Worm (Caenorhabditis elegans) whole organism, L4 larva: ENCODE results near the gene K05F6.8.

Experiments used
- D1046.2 ChIP-seq: fragments of 200-800 bp; sonication (Bioruptor generic); IDR thresholded peaks from 2 replicates; pipeline ENCODE4 v1.3.6; 2022; ENCODE audit warnings: missing genetic modification characterization, missing compliant biosample characterization
- F26F4.8 ChIP-seq: fragments of 200-800 bp; sonication (Bioruptor generic); conservative IDR thresholded peaks from 2 replicates; pipeline ENCODE4 v1.3.6; 2022; ENCODE audit warnings: missing genetic modification characterization, missing compliant biosample characterization
- F37D6.2 ChIP-seq: sonication (generic microtip); optimal IDR thresholded peaks from 2 replicates; lab custom pipeline; 2016; ENCODE audit warnings: mild to moderate bottlenecking, missing genetic modification characterization, missing compliant biosample characterization
- T26A8.4 ChIP-seq: fragments of 200-800 bp; sonication (Bioruptor generic); IDR thresholded peaks from 2 replicates; pipeline ENCODE4 v1.3.6; 2022; ENCODE audit warnings: missing genetic modification characterization, missing compliant biosample characterization
- Y75B8A.6 ChIP-seq: fragments of 200-800 bp; sonication (Bioruptor generic); IDR thresholded peaks from 2 replicates; pipeline ENCODE4 v1.3.6; 2022; ENCODE audit warnings: missing genetic modification reagents, missing genetic modification characterization, missing compliant biosample characterization
- ZK546.5 ChIP-seq, 2 experiments: sonication (generic microtip); optimal IDR thresholded peaks; 2 replicates each; lab custom pipeline; 2017; ENCODE audit warnings: missing biosample characterization in 2 of 2, missing genetic modification characterization in 2 of 2
- ama-1 ChIP-seq: fragments of 150-350 bp; optimal IDR thresholded peaks from 2 replicates; lab custom pipeline; 2014; ENCODE audit warnings: inconsistent platforms, mixed read lengths
- attf-4 ChIP-seq: sonication (generic microtip); optimal IDR thresholded peaks from 3 replicates; lab custom pipeline; 2017; ENCODE audit warnings: missing biosample characterization, missing genetic modification characterization
- ceh-62 ChIP-seq: sonication (generic microtip); optimal IDR thresholded peaks from 2 replicates; lab custom pipeline; 2017; ENCODE audit warnings: missing biosample characterization, missing genetic modification characterization
- ceh-82 ChIP-seq: sonication (generic microtip); optimal IDR thresholded peaks from 2 replicates; lab custom pipeline; 2017; ENCODE audit warnings: missing biosample characterization, missing genetic modification characterization
- cey-2 ChIP-seq: sonication (generic microtip); optimal IDR thresholded peaks from 3 replicates; lab custom pipeline; 2017; ENCODE audit warnings: missing genetic modification characterization, mild to moderate bottlenecking, missing compliant biosample characterization, antibody characterized with exemption, borderline replicate concordance; ENCODE audit not compliant: insufficient read depth
- daf-19 ChIP-seq: fragments of 200-800 bp; sonication (Bioruptor generic); conservative IDR thresholded peaks from 2 replicates; pipeline ENCODE4 v1.3.6; 2022; ENCODE audit warnings: missing genetic modification characterization, missing compliant biosample characterization
- daf-8 ChIP-seq: fragments of 200-800 bp; sonication (Bioruptor generic); IDR thresholded peaks from 2 replicates; pipeline ENCODE4 v1.3.6; 2022; ENCODE audit warnings: missing genetic modification characterization, missing compliant biosample characterization
- duxl-1 ChIP-seq: sonication (generic microtip); optimal IDR thresholded peaks from 2 replicates; lab custom pipeline; 2016; ENCODE audit warnings: mild to moderate bottlenecking, missing genetic modification characterization, moderate library complexity, missing compliant biosample characterization; ENCODE audit not compliant: poor library complexity
- egl-43 ChIP-seq: fragments of 200-800 bp; sonication (Bioruptor generic); IDR thresholded peaks from 2 replicates; pipeline ENCODE4 v1.3.6; 2022; ENCODE audit warnings: missing genetic modification reagents, missing genetic modification characterization, missing compliant biosample characterization
- lim-7 ChIP-seq: fragments of 200-800 bp; sonication (Bioruptor generic); IDR thresholded peaks from 2 replicates; pipeline ENCODE4 v1.3.6; 2022; ENCODE audit warnings: missing genetic modification characterization, missing compliant biosample characterization
- lin-1 ChIP-seq: fragments of 200-800 bp; sonication (Bioruptor generic); IDR thresholded peaks from 2 replicates; pipeline ENCODE4 v1.3.6; 2022; ENCODE audit warnings: missing genetic modification reagents, missing genetic modification characterization, missing compliant biosample characterization
- lin-38 ChIP-seq: fragments of 200-800 bp; sonication (Bioruptor generic); IDR thresholded peaks from 2 replicates; pipeline ENCODE4 v1.3.6; 2022; ENCODE audit warnings: missing genetic modification reagents, missing genetic modification characterization, missing compliant biosample characterization
- lir-3 ChIP-seq: sonication (generic microtip); optimal IDR thresholded peaks from 2 replicates; lab custom pipeline; 2016; ENCODE audit warnings: mild to moderate bottlenecking, missing genetic modification characterization, missing compliant biosample characterization
- lsy-2 ChIP-seq, 2 experiments: fragments of 150-350 bp in 1 of 2; sonication (generic microtip) in 1 of 2; optimal IDR thresholded peaks; 2 replicates each; lab custom pipeline; 2014 to 2017; ENCODE audit warnings: missing biosample characterization in 2 of 2, missing genetic modification characterization in 2 of 2
- mdl-1 ChIP-seq, 2 experiments: fragments of 150-350 bp in 1 of 2; sonication (generic microtip) in 1 of 2; optimal IDR thresholded peaks; 2 replicates each; lab custom pipeline; 2014 to 2017; ENCODE audit warnings: missing biosample characterization in 2 of 2, missing genetic modification characterization in 2 of 2
- mep-1 ChIP-seq: fragments of 150-350 bp; sonication (generic microtip); optimal IDR thresholded peaks from 3 replicates; lab custom pipeline; 2014; ENCODE audit warnings: missing biosample characterization, missing genetic modification characterization
- mes-2 ChIP-seq: sonication (generic microtip); optimal IDR thresholded peaks from 2 replicates; lab custom pipeline; 2016; ENCODE audit warnings: missing genotype, mild to moderate bottlenecking, missing genetic modification characterization, missing compliant biosample characterization; ENCODE audit not compliant: poor library complexity, severe bottlenecking
- mxl-2 ChIP-seq: fragments of 200-800 bp; sonication (Bioruptor generic); conservative IDR thresholded peaks from 2 replicates; pipeline ENCODE4 v1.3.6; 2022; ENCODE audit warnings: missing genetic modification reagents, missing genetic modification characterization, missing compliant biosample characterization
- nhr-10 ChIP-seq: fragments of 150-350 bp; optimal IDR thresholded peaks from 2 replicates; lab custom pipeline; 2014; ENCODE audit warnings: missing biosample characterization, missing genetic modification characterization
- nhr-102 ChIP-seq: sonication (generic microtip); optimal IDR thresholded peaks from 2 replicates; lab custom pipeline; 2016; ENCODE audit warnings: mild to moderate bottlenecking, missing genetic modification characterization, moderate library complexity, missing compliant biosample characterization
- nhr-237 ChIP-seq: sonication (generic microtip); optimal IDR thresholded peaks from 2 replicates; lab custom pipeline; 2017; ENCODE audit warnings: missing biosample characterization, missing genetic modification characterization
- nhr-77 ChIP-seq: fragments of 150-350 bp; optimal IDR thresholded peaks from 2 replicates; lab custom pipeline; 2014; ENCODE audit warnings: missing biosample characterization, missing genetic modification characterization
- php-3 ChIP-seq: fragments of 200-800 bp; sonication (Bioruptor generic); IDR thresholded peaks from 2 replicates; pipeline ENCODE4 v1.3.6; 2022; ENCODE audit warnings: missing genetic modification reagents, missing genetic modification characterization, missing compliant biosample characterization
- rbr-2 ChIP-seq: sonication (generic microtip); optimal IDR thresholded peaks from 2 replicates; lab custom pipeline; 2016; ENCODE audit warnings: missing genotype, missing genetic modification characterization, missing compliant biosample characterization
- sdz-12 ChIP-seq: fragments of 200-800 bp; sonication (Bioruptor generic); optimal IDR thresholded peaks from 2 replicates; lab custom pipeline; 2018; ENCODE audit warnings: mild to moderate bottlenecking, missing genetic modification characterization, missing compliant biosample characterization
- set-16 ChIP-seq: fragments of 200-800 bp; sonication (Bioruptor generic); IDR thresholded peaks from 2 replicates; pipeline ENCODE4 v1.3.6; 2022; ENCODE audit warnings: missing genetic modification reagents, missing genetic modification characterization, missing compliant biosample characterization
- spr-3 ChIP-seq: fragments of 200-800 bp; sonication (Bioruptor generic); optimal IDR thresholded peaks from 2 replicates; lab custom pipeline; 2018; ENCODE audit warnings: mild to moderate bottlenecking, missing genetic modification characterization, missing compliant biosample characterization
- unc-62 ChIP-seq, 3 experiments: fragments of 150-350 bp in 1 of 3; sonication (generic microtip); optimal IDR thresholded peaks in 2 of 3; peaks in 1 of 3; 1 replicate in 1 of 3; 2 replicates in 2 of 3; lab custom pipeline; 2014 to 2017; ENCODE audit warnings: missing biosample characterization in 3 of 3, missing genetic modification characterization in 3 of 3, missing genetic modification reagents in 3 of 3, missing genotype in 1 of 3
- ztf-7 ChIP-seq: fragments of 150-350 bp; optimal IDR thresholded peaks from 2 replicates; lab custom pipeline; 2014; ENCODE audit warnings: missing biosample characterization, missing genetic modification characterization

Gene K05F6.8

DNA sequence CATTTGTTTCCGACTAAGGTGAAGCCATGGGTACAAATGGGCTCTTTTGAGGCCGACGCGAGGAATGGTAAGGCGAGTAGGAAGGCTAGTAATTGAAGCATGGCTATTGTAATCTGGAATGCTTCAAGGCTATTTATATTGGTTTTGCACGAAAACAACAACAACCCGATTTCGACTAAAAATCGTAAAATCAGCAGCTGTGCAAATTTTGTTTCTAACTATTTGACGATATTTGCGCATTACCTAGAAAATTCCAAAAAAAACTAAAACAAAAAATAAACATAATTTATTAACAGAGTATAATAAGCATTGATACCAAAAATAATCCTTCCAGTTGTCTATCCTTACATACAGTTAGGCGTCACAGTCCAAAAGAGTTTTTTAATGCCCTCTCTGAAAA is 27.6 kb upstream of the K05F6.8 start, which contains the start of gene clec-20:
clec-20 (minus strand) TSS at position 101 of the 400 bp plus-strand sequence.
- no peak for TF ChIP-seq attf-4 (tag; lab: Kevin White, UChicago)
- no peak for TF ChIP-seq unc-62 (GFP tag; optimal IDR thresholded peaks at IDR 0.05 in 1 of 2; lab: Kevin White, UChicago)
- no peak for TF ChIP-seq unc-62 (tag; optimal IDR thresholded peaks at IDR 0.05; lab: Kevin White, UChicago)
- no peak for TF ChIP-seq mep-1 (tag; lab: Kevin White, UChicago)
- TF ChIP-seq nhr-77: no peak
- TF ChIP-seq cey-2 (tag; lab: Kevin White, UChicago): no peak
- TF ChIP-seq php-3 (GFP tag; lab: Robert Waterston, UW): no peak
- no peak for TF ChIP-seq sdz-12 (GFP tag; lab: Kevin White, UChicago)
- no peak for TF ChIP-seq ztf-7
- no peak for TF ChIP-seq ZK546.5 (tag; optimal IDR thresholded peaks at IDR 0.05; lab: Kevin White, UChicago)
- no peak for TF ChIP-seq ama-1 (lab: Kevin White, UChicago)
- no peak for TF ChIP-seq mdl-1 (tag; optimal IDR thresholded peaks at IDR 0.05; lab: Kevin White, UChicago)
- TF ChIP-seq lim-7 (GFP tag; lab: Robert Waterston, UW): no peak
- TF ChIP-seq lsy-2 (tag; optimal IDR thresholded peaks at IDR 0.05; lab: Kevin White, UChicago): no peak
- no peak for TF ChIP-seq egl-43 (GFP tag; lab: Robert Waterston, UW)
- no peak for TF ChIP-seq rbr-2 (tag; lab: Kevin White, UChicago)
- TF ChIP-seq F26F4.8 (GFP tag; lab: Robert Waterston, UW): no peak
- TF ChIP-seq mxl-2 (GFP tag; lab: Robert Waterston, UW): no peak
- no peak for TF ChIP-seq nhr-237 (tag; lab: Kevin White, UChicago)

DNA sequence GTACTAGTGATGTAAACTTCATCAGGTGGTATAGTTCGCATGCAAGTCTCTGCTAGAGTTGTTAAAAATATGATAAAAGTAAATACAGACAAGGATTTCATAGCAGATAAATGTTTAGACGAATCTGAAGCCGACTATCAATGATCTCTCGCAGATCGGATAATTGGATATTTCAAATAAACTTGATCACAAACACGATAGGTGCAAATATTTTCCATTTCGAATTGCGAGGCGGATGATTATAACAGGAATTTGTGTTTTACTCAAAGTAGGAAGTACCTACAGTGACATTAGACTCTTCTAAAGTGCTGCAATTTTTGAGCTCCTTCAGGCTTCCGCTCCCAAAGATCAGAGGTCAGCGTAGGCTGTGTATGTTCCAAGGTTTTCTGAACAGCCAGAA is 22.3 kb upstream of the K05F6.8 start, which contains the start of gene T07H3.7:
T07H3.7 (minus strand) TSS at position 101 of the 400 bp plus-strand sequence.
- no peak for TF ChIP-seq Y75B8A.6 (GFP tag; lab: Robert Waterston, UW)
- TF ChIP-seq ZK546.5 (tag; optimal IDR thresholded peaks at IDR 0.05; lab: Kevin White, UChicago): no peak
- no peak for TF ChIP-seq nhr-10 (tag; lab: Kevin White, UChicago)
- no peak for TF ChIP-seq spr-3 (GFP tag; lab: Kevin White, UChicago)
- no peak for TF ChIP-seq ztf-7
- TF ChIP-seq lir-3: no peak
- no peak for TF ChIP-seq lim-7 (GFP tag; lab: Robert Waterston, UW)
- TF ChIP-seq ceh-82: no peak
- TF ChIP-seq nhr-102: no peak
- TF ChIP-seq ceh-62 (tag; lab: Kevin White, UChicago): no peak
- no peak for TF ChIP-seq T26A8.4 (GFP tag; lab: Robert Waterston, UW)
- TF ChIP-seq egl-43 (GFP tag; lab: Robert Waterston, UW): no peak
- no peak for TF ChIP-seq daf-19 (GFP tag; lab: Robert Waterston, UW)

DNA sequence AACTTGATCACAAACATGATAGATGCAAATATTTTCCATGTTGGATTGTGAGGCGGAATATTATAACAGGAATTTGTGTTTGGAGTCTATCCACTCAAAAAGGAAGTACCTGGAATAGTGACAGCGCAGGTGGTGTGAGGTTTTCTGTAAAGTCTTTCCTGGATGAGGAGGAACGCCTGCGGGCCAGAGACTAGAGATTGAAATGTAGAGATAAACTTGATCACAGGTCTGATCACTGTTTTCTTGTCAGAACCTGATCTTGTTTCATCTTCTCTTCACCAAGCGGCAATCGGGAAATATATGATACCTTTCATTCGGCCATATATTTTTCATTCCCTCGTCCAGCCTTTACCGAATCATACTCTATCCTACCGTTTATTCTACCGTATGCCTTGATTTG is 18.8 kb upstream of the K05F6.8 start, which contains the start of gene T07H3.8:
T07H3.8 (plus strand) TSS at position 301 of the 400 bp plus-strand sequence.
- no peak for TF ChIP-seq D1046.2 (GFP tag; lab: Robert Waterston, UW)
- no peak for TF ChIP-seq lin-38 (GFP tag; lab: Robert Waterston, UW)
- TF ChIP-seq unc-62 (GFP tag; optimal IDR thresholded peaks at IDR 0.05 in 1 of 2; lab: Kevin White, UChicago): no peak
- no peak for TF ChIP-seq unc-62 (tag; optimal IDR thresholded peaks at IDR 0.05; lab: Kevin White, UChicago)
- no peak for TF ChIP-seq duxl-1 (tag; lab: Kevin White, UChicago)
- no peak for TF ChIP-seq set-16 (GFP tag; lab: Robert Waterston, UW)
- TF ChIP-seq ceh-82: no peak
- TF ChIP-seq daf-8 (GFP tag; lab: Robert Waterston, UW): no peak
- TF ChIP-seq lin-1 (GFP tag; lab: Robert Waterston, UW): no peak
- no peak for TF ChIP-seq mes-2 (tag; lab: Kevin White, UChicago)
- no peak for TF ChIP-seq F37D6.2 (tag; lab: Kevin White, UChicago)
- TF ChIP-seq rbr-2 (tag; lab: Kevin White, UChicago): no peak
- TF ChIP-seq nhr-237 (tag; lab: Kevin White, UChicago): no peak
